Worm (Caenorhabditis elegans) whole organism, young adult: ENCODE measurements around the gene T03F6.6.
A peak's percentile ranks its signal among the peaks of the same experiment; 100 is the strongest.

Experiments used
- F10E7.11 ChIP-seq: sonication (generic microtip); optimal IDR thresholded peaks from 2 replicates; lab custom pipeline; 2017; ENCODE audit warnings: mild to moderate bottlenecking, missing genetic modification characterization, moderate library complexity, missing compliant biosample characterization
- F22D6.2 ChIP-seq: sonication (generic microtip); optimal IDR thresholded peaks from 2 replicates; lab custom pipeline; 2016; ENCODE audit warnings: mild to moderate bottlenecking, missing genetic modification characterization, missing compliant biosample characterization
- F33H1.4 ChIP-seq: fragments of 200-800 bp; sonication (Bioruptor generic); IDR thresholded peaks from 2 replicates; pipeline ENCODE4 v1.3.6; 2022; ENCODE audit warnings: missing genetic modification reagents, missing genetic modification characterization, missing compliant biosample characterization
- F37B4.10 ChIP-seq: fragments of 200-800 bp; sonication (Bioruptor generic); IDR thresholded peaks from 2 replicates; pipeline ENCODE4 v1.3.6; 2022; ENCODE audit warnings: missing genetic modification characterization, missing compliant biosample characterization
- F39B2.1 ChIP-seq: fragments of 200-800 bp; sonication (Bioruptor generic); IDR thresholded peaks from 2 replicates; pipeline ENCODE4 v1.3.6; 2022; ENCODE audit warnings: missing genetic modification reagents, missing genetic modification characterization, missing compliant biosample characterization
- F49E8.2 ChIP-seq: sonication (generic microtip); optimal IDR thresholded peaks from 3 replicates; lab custom pipeline; 2017; ENCODE audit warnings: missing genetic modification characterization, mild to moderate bottlenecking, missing compliant biosample characterization, antibody characterized with exemption, moderate library complexity; ENCODE audit not compliant: insufficient read depth
- K11D2.4 ChIP-seq: fragments of 200-800 bp; sonication (Bioruptor generic); IDR thresholded peaks from 2 replicates; pipeline ENCODE4 v1.3.6; 2022; ENCODE audit warnings: missing genetic modification reagents, missing genetic modification characterization, missing compliant biosample characterization
- K12H6.12 ChIP-seq: fragments of 200-800 bp; sonication (Bioruptor generic); optimal IDR thresholded peaks from 2 replicates; lab custom pipeline; 2018; ENCODE audit warnings: mild to moderate bottlenecking, missing genetic modification characterization, missing compliant biosample characterization
- Y53F4B.3 ChIP-seq: fragments of 200-800 bp; sonication (Bioruptor generic); IDR thresholded peaks from 2 replicates; pipeline ENCODE4 v1.3.6; 2022; ENCODE audit warnings: missing genetic modification reagents, missing genetic modification characterization, missing compliant biosample characterization
- aptf-3 ChIP-seq: fragments of 200-800 bp; sonication (Bioruptor generic); IDR thresholded peaks from 2 replicates; pipeline ENCODE4 v1.3.6; 2022; ENCODE audit warnings: missing genetic modification characterization, missing compliant biosample characterization
- atf-7 ChIP-seq: sonication (generic microtip); optimal IDR thresholded peaks from 2 replicates; lab custom pipeline; 2017; ENCODE audit warnings: mild to moderate bottlenecking, missing genetic modification characterization, missing compliant biosample characterization
- attf-5 ChIP-seq: fragments of 200-800 bp; sonication (Bioruptor generic); optimal IDR thresholded peaks from 2 replicates; lab custom pipeline; 2018; ENCODE audit warnings: mild to moderate bottlenecking, missing genetic modification characterization, missing compliant biosample characterization
- bed-2 ChIP-seq: fragments of 200-800 bp; sonication (Bioruptor generic); IDR thresholded peaks from 2 replicates; pipeline ENCODE4 v1.3.6; 2022; ENCODE audit warnings: missing genetic modification reagents, missing genetic modification characterization, missing compliant biosample characterization
- cebp-1 ChIP-seq, 2 experiments: fragments of 200-800 bp in 1 of 2; sonication (Bioruptor generic) in 1 of 2; sonication (generic microtip) in 1 of 2; IDR thresholded peaks in 1 of 2; optimal IDR thresholded peaks in 1 of 2; 2 replicates each; pipeline versions ENCODE4 v1.3.6 to Lab custom; 2017 to 2022; ENCODE audit warnings: missing compliant biosample characterization in 2 of 2, missing genetic modification characterization in 2 of 2, mild to moderate bottlenecking in 1 of 2, missing genetic modification reagents in 1 of 2, moderate library complexity in 1 of 2
- cebp-2 ChIP-seq: fragments of 200-800 bp; sonication (Bioruptor generic); IDR thresholded peaks from 2 replicates; pipeline ENCODE4 v1.3.6; 2022; ENCODE audit warnings: missing genetic modification characterization, missing compliant biosample characterization
- ceh-100 ChIP-seq: fragments of 200-800 bp; sonication (Bioruptor generic); IDR thresholded peaks from 2 replicates; pipeline ENCODE4 v1.3.6; 2022; ENCODE audit warnings: missing genetic modification reagents, missing genetic modification characterization, missing compliant biosample characterization
- dpl-1 ChIP-seq: fragments of 150-350 bp; optimal IDR thresholded peaks from 2 replicates; lab custom pipeline; 2014; ENCODE audit warnings: missing biosample characterization, missing genetic modification reagents, missing genetic modification characterization
- efl-1 ChIP-seq: fragments of 150-350 bp; optimal IDR thresholded peaks from 2 replicates; lab custom pipeline; 2014; ENCODE audit warnings: missing biosample characterization, missing genetic modification reagents, missing genetic modification characterization
- hlh-26 ChIP-seq: fragments of 200-800 bp; sonication (Bioruptor generic); conservative IDR thresholded peaks from 2 replicates; pipeline ENCODE4 v1.3.6; 2022; ENCODE audit warnings: missing genetic modification reagents, missing genetic modification characterization, missing compliant biosample characterization
- hmg-1.2 ChIP-seq: fragments of 200-800 bp; sonication (Bioruptor generic); IDR thresholded peaks from 2 replicates; pipeline ENCODE4 v1.3.6; 2022; ENCODE audit warnings: missing genetic modification reagents, missing genetic modification characterization, missing compliant biosample characterization
- lag-1 ChIP-seq: fragments of 200-800 bp; sonication (Bioruptor generic); IDR thresholded peaks from 2 replicates; pipeline ENCODE4 v1.3.6; 2022; ENCODE audit warnings: missing genetic modification reagents, missing genetic modification characterization, missing compliant biosample characterization
- let-607 ChIP-seq, 2 experiments: fragments of 200-800 bp in 1 of 2; sonication (Bioruptor generic) in 1 of 2; sonication (generic microtip) in 1 of 2; optimal IDR thresholded peaks; 2 replicates each; lab custom pipeline; 2016 to 2018; ENCODE audit warnings: mild to moderate bottlenecking in 2 of 2, missing compliant biosample characterization in 2 of 2, missing genetic modification characterization in 2 of 2, moderate library complexity in 2 of 2, missing genotype in 1 of 2
- lin-35 ChIP-seq, 3 experiments: fragments of 150-350 bp in 2 of 3; sonication (generic microtip) in 1 of 3; optimal IDR thresholded peaks; 2 replicates each; lab custom pipeline; 2014 to 2018; ENCODE audit warnings: missing biosample characterization in 3 of 3, missing genetic modification characterization in 3 of 3, missing genetic modification reagents in 3 of 3
- lin-40 ChIP-seq: sonication (generic microtip); optimal IDR thresholded peaks from 2 replicates; lab custom pipeline; 2016; ENCODE audit warnings: missing genetic modification characterization, mild to moderate bottlenecking, missing compliant biosample characterization, missing genotype, missing genetic modification reagents
- lin-54 ChIP-seq: fragments of 200-800 bp; sonication (Bioruptor generic); optimal IDR thresholded peaks from 2 replicates; lab custom pipeline; 2018; ENCODE audit warnings: mild to moderate bottlenecking, missing genetic modification characterization, missing compliant biosample characterization
- madf-6 ChIP-seq: fragments of 200-800 bp; sonication (Bioruptor generic); IDR thresholded peaks from 2 replicates; pipeline ENCODE4 v1.3.6; 2022; ENCODE audit warnings: missing genetic modification reagents, missing genetic modification characterization, missing compliant biosample characterization
- mcd-1 ChIP-seq: fragments of 200-800 bp; sonication (Bioruptor generic); IDR thresholded peaks from 2 replicates; pipeline ENCODE4 v1.3.6; 2022; ENCODE audit warnings: missing genetic modification reagents, missing genetic modification characterization, missing compliant biosample characterization
- nfyb-1 ChIP-seq: fragments of 200-800 bp; sonication (Bioruptor generic); IDR thresholded peaks from 2 replicates; pipeline ENCODE4 v1.3.6; 2022; ENCODE audit warnings: missing genetic modification reagents, missing genetic modification characterization, missing compliant biosample characterization
- nhr-80 ChIP-seq: sonication (generic microtip); optimal IDR thresholded peaks from 2 replicates; lab custom pipeline; 2016; ENCODE audit warnings: missing genetic modification characterization, missing compliant biosample characterization
- rcor-1 ChIP-seq: fragments of 200-800 bp; sonication (Bioruptor generic); IDR thresholded peaks from 2 replicates; pipeline ENCODE4 v1.3.6; 2022; ENCODE audit warnings: missing genetic modification reagents, missing genetic modification characterization, missing compliant biosample characterization
- snpc-1.3 ChIP-seq: sonication (generic microtip); optimal IDR thresholded peaks from 2 replicates; lab custom pipeline; 2017; ENCODE audit warnings: missing genetic modification characterization, mild to moderate bottlenecking, missing compliant biosample characterization, antibody characterized with exemption, moderate library complexity, missing genotype, missing genetic modification reagents; ENCODE audit not compliant: insufficient read depth
- snpc-4 ChIP-seq, 5 experiments: fragments of 150-350 bp in 1 of 5; sonication (generic microtip) in 4 of 5; optimal IDR thresholded peaks; 2 replicates each; lab custom pipeline; 2014 to 2018; ENCODE audit warnings: missing genetic modification characterization in 5 of 5, missing biosample characterization in 3 of 5, antibody characterized with exemption in 2 of 5, mild to moderate bottlenecking in 2 of 5, missing compliant biosample characterization in 2 of 5, missing genotype in 2 of 5, moderate library complexity in 2 of 5, missing genetic modification reagents in 1 of 5
- tbp1 ChIP-seq: fragments of 200-800 bp; sonication (Bioruptor generic); optimal IDR thresholded peaks from 2 replicates; lab custom pipeline; 2018; ENCODE audit warnings: mild to moderate bottlenecking, missing genetic modification characterization, missing compliant biosample characterization
- unc-130 ChIP-seq: sonication (generic microtip); optimal IDR thresholded peaks from 2 replicates; lab custom pipeline; 2016; ENCODE audit warnings: missing genetic modification reagents, missing genetic modification characterization, missing compliant biosample characterization
- ztf-18 ChIP-seq: sonication (generic microtip); optimal IDR thresholded peaks from 2 replicates; lab custom pipeline; 2016; ENCODE audit warnings: missing genotype, mild to moderate bottlenecking, missing genetic modification characterization, missing compliant biosample characterization

T03F6.6 gene

ce11 chrIII:13380881-13381280, 785 bp upstream of the T03F6.6 start:
- TF ChIP-seq snpc-1.3 (tag; lab: Kevin White, UChicago) (no peak), F37B4.10 (no peak)

- TF ChIP-seq cebp-2 (GFP tag; lab: Robert Waterston, UW): 0 out of 2 replicates have a peak, but pooled peaks have one; percentile 29
- TF ChIP-seq ceh-100 (GFP tag; lab: Robert Waterston, UW): no peak
- TF ChIP-seq F33H1.4: no peak
Observed at ce11 chrIII:13378242-13378641, 1.9 kb downstream of the T03F6.6 start, which contains the start of gene T03F6.10. TSS of gene T03F6.10 (minus strand) at chrIII:13378342.

ce11 chrIII:13377249-13377648, 2.8 kb downstream of the T03F6.6 start:
- TF ChIP-seq mcd-1 (GFP tag; lab: Robert Waterston, UW) (peak; percentile 49; the same call in 1 of the 2 replicates), lin-35 (GFP tag; optimal IDR thresholded peaks at IDR 0.05; lab: Kevin White, UChicago) (peak in 1 of 3 experiments; percentile 53), ztf-18 (peak; percentile 61), K11D2.4 (GFP tag; lab: Robert Waterston, UW) (peak; percentile 72), efl-1 (GFP tag; lab: Kevin White, UChicago) (no peak), attf-5 (GFP tag; lab: Kevin White, UChicago) (peak; percentile 71), let-607 (tag; optimal IDR thresholded peaks at IDR 0.05; lab: Kevin White, UChicago) (peak in 1 of 2 experiments; percentile 52), F22D6.2 (no peak), atf-7 (tag; lab: Kevin White, UChicago) (no peak), F39B2.1 (no peak), lin-40 (peak; percentile 64), nfyb-1 (peak; percentile 71; the same call in 1 of the 2 replicates), snpc-4 (GFP tag; optimal IDR thresholded peaks at IDR 0.05; lab: Kevin White, UChicago) (no peak), snpc-4 (tag; optimal IDR thresholded peaks at IDR 0.05; lab: Kevin White, UChicago) (peak in 1 of 4 experiments; percentile 15), lin-54 (peak; percentile 33), hlh-26 (GFP tag; lab: Robert Waterston, UW) (no peak), tbp1 (peak; percentile 6), hmg-1.2 (GFP tag; lab: Robert Waterston, UW) (peak; percentile 91), nhr-80 (tag; lab: Kevin White, UChicago) (peak; percentile 91), K12H6.12 (tag; lab: Kevin White, UChicago) (peak; percentile 14), cebp-1 (GFP tag; IDR thresholded peaks at IDR 0.05; lab: Robert Waterston, UW) (peak; percentile 23; the same call in 1 of the 2 replicates), cebp-1 (tag; optimal IDR thresholded peaks at IDR 0.05; lab: Kevin White, UChicago) (no peak)

- TF ChIP-seq madf-6 (no peak), lag-1 (GFP tag; lab: Robert Waterston, UW) (no peak), unc-130 (GFP tag; lab: Kevin White, UChicago) (no peak), atf-7 (tag; lab: Kevin White, UChicago) (peak; percentile 5), lin-35 (GFP tag; optimal IDR thresholded peaks at IDR 0.05; lab: Kevin White, UChicago) (peak in 1 of 3 experiments; percentile 23), nfyb-1 (0 out of 2 replicates have a peak, but pooled peaks have one; percentile 10), cebp-1 (GFP tag; IDR thresholded peaks at IDR 0.05; lab: Robert Waterston, UW) (no peak), cebp-1 (tag; optimal IDR thresholded peaks at IDR 0.05; lab: Kevin White, UChicago) (peak; percentile 80), Y53F4B.3 (GFP tag; lab: Robert Waterston, UW) (no peak)
Observed at ce11 chrIII:13376304-13376760, 3.8 kb downstream of the T03F6.6 start, which contains the start of gene lis-1. TSS of gene lis-1 (minus strand) at chrIII:13376710.

- no peak for TF ChIP-seq aptf-3 (GFP tag; lab: Robert Waterston, UW)
- no peak for TF ChIP-seq F10E7.11 (tag; lab: Kevin White, UChicago)
- TF ChIP-seq dpl-1 (GFP tag; lab: Kevin White, UChicago): no peak
- TF ChIP-seq rcor-1 (GFP tag; lab: Robert Waterston, UW): no peak
- TF ChIP-seq F49E8.2 (tag; lab: Kevin White, UChicago): no peak
- no peak for TF ChIP-seq bed-2
- TF ChIP-seq nhr-80 (tag; lab: Kevin White, UChicago): no peak
Observed at ce11 chrIII:13370980-13371379, 9.1 kb downstream of the T03F6.6 start, which contains the start of gene T03F6.9. TSS of gene T03F6.9 (minus strand) at chrIII:13371080.
